Fruit fly (Drosophila melanogaster) whole organism, embryonic: ENCODE data around the gene CG4230.

Experiments
- Atf6 ChIP-seq: fragments of 200-800 bp; sonication (Bioruptor generic); IDR thresholded peaks from 2 replicates; pipeline ENCODE4 v1.3.6; 2022; ENCODE audit warnings: missing biosample characterization, missing genetic modification characterization
- B-H2 ChIP-seq: fragments of 200-800 bp; sonication (Bioruptor generic); optimal IDR thresholded peaks from 2 replicates; lab custom pipeline; 2018; ENCODE audit warnings: missing biosample characterization, mild to moderate bottlenecking, missing genetic modification characterization
- Blimp-1 ChIP-seq: fragments of 200-800 bp; sonication (Bioruptor generic); optimal IDR thresholded peaks from 3 replicates; lab custom pipeline; 2018; ENCODE audit warnings: missing biosample characterization, missing genetic modification characterization, mild to moderate bottlenecking, moderate library complexity, missing genetic modification reagents
- CG10274 ChIP-seq: fragments of 200-800 bp; sonication (Bioruptor generic); optimal IDR thresholded peaks from 3 replicates; lab custom pipeline; 2017; ENCODE audit warnings: missing biosample characterization, mild to moderate bottlenecking, missing genetic modification characterization
- CG10321 ChIP-seq: fragments of 200-800 bp; sonication (Bioruptor generic); IDR thresholded peaks from 2 replicates; pipeline ENCODE4 v1.3.6; 2022; ENCODE audit warnings: missing biosample characterization, missing genetic modification characterization
- CG10366 ChIP-seq: fragments of 200-800 bp; sonication (Bioruptor generic); IDR thresholded peaks from 2 replicates; pipeline ENCODE4 v1.3.6; 2022; ENCODE audit warnings: missing biosample characterization, missing genetic modification characterization
- CG11093 ChIP-seq: fragments of 200-800 bp; sonication (Bioruptor generic); IDR thresholded peaks from 3 replicates; pipeline ENCODE4 v1.3.6; 2022; ENCODE audit warnings: missing biosample characterization, missing genetic modification characterization
- CG12155 ChIP-seq: fragments of 200-800 bp; sonication (Bioruptor generic); optimal IDR thresholded peaks from 3 replicates; lab custom pipeline; 2016; ENCODE audit warnings: missing biosample characterization, missing genetic modification characterization
- CG12236 ChIP-seq: fragments of 200-800 bp; sonication (Bioruptor generic); optimal IDR thresholded peaks from 2 replicates; lab custom pipeline; 2016; ENCODE audit warnings: missing biosample characterization, missing genetic modification characterization
- CG15073 ChIP-seq: fragments of 200-800 bp; sonication (Bioruptor generic); optimal IDR thresholded peaks from 2 replicates; lab custom pipeline; 2016; ENCODE audit warnings: missing biosample characterization, missing genetic modification characterization
- CG16779 ChIP-seq: fragments of 200-800 bp; sonication (Bioruptor generic); IDR thresholded peaks from 2 replicates; pipeline ENCODE4 v1.3.6; 2022; ENCODE audit warnings: missing biosample characterization, missing genetic modification characterization
- CG17568 ChIP-seq: fragments of 200-800 bp; sonication (Bioruptor generic); optimal IDR thresholded peaks from 2 replicates; lab custom pipeline; 2018; ENCODE audit warnings: missing biosample characterization, mild to moderate bottlenecking, missing genetic modification characterization, moderate library complexity
- CG1792 ChIP-seq: fragments of 200-800 bp; sonication (Bioruptor generic); optimal IDR thresholded peaks from 2 replicates; lab custom pipeline; 2016; ENCODE audit warnings: missing biosample characterization, missing genetic modification characterization
- CG2199 ChIP-seq: fragments of 200-800 bp; sonication (Bioruptor generic); IDR thresholded peaks from 3 replicates; pipeline ENCODE4 v1.3.6; 2022; ENCODE audit warnings: missing biosample characterization, missing genetic modification characterization
- CG2202 ChIP-seq: fragments of 200-800 bp; sonication (Bioruptor generic); optimal IDR thresholded peaks from 2 replicates; lab custom pipeline; 2018; ENCODE audit warnings: missing biosample characterization, mild to moderate bottlenecking, missing genetic modification characterization
- CG30403 ChIP-seq: fragments of 200-800 bp; sonication (Bioruptor generic); optimal IDR thresholded peaks from 3 replicates; lab custom pipeline; 2016; ENCODE audit warnings: missing biosample characterization, missing genetic modification characterization
- CG33557 ChIP-seq: fragments of 200-800 bp; sonication (Bioruptor generic); optimal IDR thresholded peaks from 2 replicates; lab custom pipeline; 2019; ENCODE audit warnings: missing biosample characterization, mild to moderate bottlenecking, missing genetic modification characterization, moderate library complexity
- CG34224 ChIP-seq: fragments of 200-800 bp; sonication (Bioruptor generic); IDR thresholded peaks from 3 replicates; pipeline ENCODE4 v1.3.6; 2022; ENCODE audit warnings: missing biosample characterization, missing genetic modification characterization; ENCODE audit not compliant: partially characterized antibody
- CG3847 ChIP-seq: fragments of 200-800 bp; sonication (Bioruptor generic); IDR thresholded peaks from 2 replicates; pipeline ENCODE4 v1.3.6; 2022; ENCODE audit warnings: missing biosample characterization, missing genetic modification characterization
- CG3995 ChIP-seq: fragments of 200-800 bp; sonication (Bioruptor generic); optimal IDR thresholded peaks from 3 replicates; lab custom pipeline; 2016; ENCODE audit warnings: missing biosample characterization, missing genetic modification characterization
- CG4360 ChIP-seq: fragments of 200-800 bp; sonication (Bioruptor generic); IDR thresholded peaks from 2 replicates; pipeline ENCODE4 v1.3.6; 2022; ENCODE audit warnings: missing biosample characterization, missing genetic modification characterization
- CG4707 ChIP-seq: fragments of 200-800 bp; sonication (Bioruptor generic); optimal IDR thresholded peaks from 2 replicates; lab custom pipeline; 2018; ENCODE audit warnings: missing biosample characterization, mild to moderate bottlenecking, missing genetic modification characterization, moderate library complexity
- CG8388 ChIP-seq: fragments of 200-800 bp; sonication (Bioruptor generic); optimal IDR thresholded peaks from 2 replicates; lab custom pipeline; 2019; ENCODE audit warnings: missing biosample characterization, mild to moderate bottlenecking, missing genetic modification characterization, moderate library complexity
- CG8924 ChIP-seq: fragments of 200-800 bp; optimal IDR thresholded peaks from 3 replicates; lab custom pipeline; 2019; ENCODE audit warnings: missing biosample characterization, mild to moderate bottlenecking, missing genetic modification characterization, moderate library complexity
- CG9727 ChIP-seq: fragments of 200-800 bp; sonication (Bioruptor generic); optimal IDR thresholded peaks from 3 replicates; lab custom pipeline; 2017; ENCODE audit warnings: missing biosample characterization, mild to moderate bottlenecking, missing genetic modification characterization
- CTCF ChIP-seq: fragments of 200-800 bp; sonication (Bioruptor generic); optimal IDR thresholded peaks from 2 replicates; lab custom pipeline; 2017; ENCODE audit warnings: missing biosample characterization, mild to moderate bottlenecking, missing genetic modification characterization, moderate library complexity
- CkIIα-i1 ChIP-seq: fragments of 200-800 bp; sonication (Bioruptor generic); IDR thresholded peaks from 2 replicates; pipeline ENCODE4 v1.3.6; 2022; ENCODE audit warnings: missing biosample characterization, missing genetic modification characterization
- Dbx ChIP-seq: fragments of 200-800 bp; sonication (Bioruptor generic); IDR thresholded peaks from 3 replicates; pipeline ENCODE4 v1.3.6; 2022; ENCODE audit warnings: missing biosample characterization, missing genetic modification characterization
- Dip3 ChIP-seq: fragments of 200-800 bp; sonication (Bioruptor generic); optimal IDR thresholded peaks from 3 replicates; lab custom pipeline; 2016; ENCODE audit warnings: missing biosample characterization, missing genetic modification characterization
- ERR ChIP-seq: fragments of 200-800 bp; sonication (Bioruptor generic); optimal IDR thresholded peaks from 2 replicates; lab custom pipeline; 2016; ENCODE audit warnings: missing biosample characterization, missing genetic modification characterization
- HLH3B ChIP-seq: fragments of 200-800 bp; sonication (Bioruptor generic); IDR thresholded peaks from 2 replicates; pipeline ENCODE4 v1.3.6; 2022; ENCODE audit warnings: missing biosample characterization, missing genetic modification characterization
- HLHmδ ChIP-seq: fragments of 200-800 bp; sonication (Bioruptor generic); optimal IDR thresholded peaks from 2 replicates; lab custom pipeline; 2018; ENCODE audit warnings: missing biosample characterization, mild to moderate bottlenecking, missing genetic modification characterization, moderate library complexity
- HmgZ ChIP-seq: fragments of 200-800 bp; sonication (Bioruptor generic); optimal IDR thresholded peaks from 2 replicates; lab custom pipeline; 2018; ENCODE audit warnings: missing biosample characterization, mild to moderate bottlenecking, missing genetic modification characterization
- NK7.1 ChIP-seq: fragments of 200-800 bp; sonication (Bioruptor generic); optimal IDR thresholded peaks from 3 replicates; lab custom pipeline; 2016; ENCODE audit warnings: missing biosample characterization, missing genetic modification characterization
- Nf-YC ChIP-seq: fragments of 200-800 bp; optimal IDR thresholded peaks from 3 replicates; lab custom pipeline; 2019; ENCODE audit warnings: missing biosample characterization, mild to moderate bottlenecking, missing genetic modification characterization, moderate library complexity
- Ssrp ChIP-seq: fragments of 200-800 bp; sonication (Bioruptor generic); optimal IDR thresholded peaks from 2 replicates; lab custom pipeline; 2018; ENCODE audit warnings: missing biosample characterization, mild to moderate bottlenecking, missing genetic modification characterization, moderate library complexity
- br ChIP-seq: fragments of >200 bp; optimal IDR thresholded peaks from 2 replicates; lab custom pipeline; 2017
- chif ChIP-seq, 2 experiments: fragments of 200-800 bp; sonication (Bioruptor generic); optimal IDR thresholded peaks; 3 replicates each; lab custom pipeline; 2016; ENCODE audit warnings: missing biosample characterization in 2 of 2, missing genetic modification characterization in 2 of 2
- crc ChIP-seq: fragments of 200-800 bp; sonication (Bioruptor generic); optimal IDR thresholded peaks from 2 replicates; lab custom pipeline; 2016; ENCODE audit warnings: missing biosample characterization, missing genetic modification characterization
- dan ChIP-seq: fragments of 200-800 bp; sonication (Bioruptor generic); IDR thresholded peaks from 2 replicates; pipeline ENCODE4 v1.3.6; 2022; ENCODE audit warnings: missing biosample characterization, missing genetic modification characterization
- danr ChIP-seq: fragments of 200-800 bp; sonication (Bioruptor generic); IDR thresholded peaks from 2 replicates; pipeline ENCODE4 v1.3.6; 2022; ENCODE audit warnings: missing biosample characterization, missing genetic modification characterization
- grau ChIP-seq: fragments of 200-800 bp; optimal IDR thresholded peaks from 3 replicates; lab custom pipeline; 2019; ENCODE audit warnings: missing biosample characterization, mild to moderate bottlenecking, missing genetic modification characterization, moderate library complexity
- gsb-n ChIP-seq: fragments of 200-800 bp; sonication (Bioruptor generic); optimal IDR thresholded peaks from 3 replicates; lab custom pipeline; 2018; ENCODE audit warnings: missing biosample characterization, mild to moderate bottlenecking, missing genetic modification characterization
- p53 ChIP-seq: fragments of 200-800 bp; sonication (Bioruptor generic); optimal IDR thresholded peaks from 2 replicates; lab custom pipeline; 2016; ENCODE audit warnings: missing biosample characterization, missing genetic modification characterization
- sens ChIP-seq: fragments of 200-800 bp; sonication (Bioruptor generic); peaks from one replicate; lab custom pipeline; 2016; ENCODE audit warnings: missing biosample characterization, missing genetic modification characterization
- sens-2 ChIP-seq: fragments of 200-800 bp; sonication (Bioruptor generic); IDR thresholded peaks from 2 replicates; pipeline ENCODE4 v1.3.6; 2022; ENCODE audit warnings: missing biosample characterization, missing genetic modification characterization
- sima ChIP-seq: fragments of 200-800 bp; sonication (Bioruptor generic); optimal IDR thresholded peaks from 2 replicates; lab custom pipeline; 2016; ENCODE audit warnings: missing biosample characterization, missing genetic modification characterization
- sr ChIP-seq: fragments of 200-800 bp; sonication (Bioruptor generic); IDR thresholded peaks from 3 replicates; pipeline ENCODE4 v1.3.6; 2022; ENCODE audit warnings: missing biosample characterization, missing genetic modification characterization
- stc ChIP-seq: fragments of 200-800 bp; sonication (Bioruptor generic); IDR thresholded peaks from 2 replicates; pipeline ENCODE4 v1.3.6; 2022; ENCODE audit warnings: missing biosample characterization, missing genetic modification characterization
- tx ChIP-seq: fragments of 200-800 bp; sonication (Bioruptor generic); optimal IDR thresholded peaks from 2 replicates; lab custom pipeline; 2016; ENCODE audit warnings: missing biosample characterization, missing genetic modification characterization
- vvl ChIP-seq: fragments of 200-800 bp; sonication (Bioruptor generic); IDR thresholded peaks from 2 replicates; pipeline ENCODE4 v1.3.6; 2022; ENCODE audit warnings: missing biosample characterization, missing genetic modification characterization
- wdn ChIP-seq: fragments of 200-800 bp; sonication (Bioruptor generic); IDR thresholded peaks from 2 replicates; pipeline ENCODE4 v1.3.6; 2022; ENCODE audit warnings: missing biosample characterization, missing genetic modification characterization

CG4230 gene

dm6 chr2L:5086905-5087522 is 9.0 kb upstream of the CG4230 start (continued):
- TF ChIP-seq CG2202 (peak; percentile 18), CG16779 (no peak), p53 (GFP tag; lab: Kevin White, UChicago) (no peak), tx (GFP tag; lab: Kevin White, UChicago) (peak; percentile 67), CG10366 (peak; percentile 36; the same call in 1 of the 2 replicates), Dbx (GFP tag; lab: Robert Waterston, UW) (no peak; the same call in 2 of the 3 replicates), HLHmδ (GFP tag; lab: Kevin White, UChicago) (no peak), Nf-YC (peak; percentile 67), vvl (peak; percentile 62; the same call in 1 of the 2 replicates), Ssrp (tag; lab: Kevin White, UChicago) (peak; percentile 73), CG2199 (GFP tag; lab: Robert Waterston, UW) (no peak), chif (GFP tag; optimal IDR thresholded peaks at IDR 0.05; lab: Kevin White, UChicago) (peak; percentile 62 to 83), CG17568 (GFP tag; lab: Kevin White, UChicago) (peak; percentile 47), Atf6 (GFP tag; lab: Robert Waterston, UW) (peak; percentile 76; the same call in 1 of the 2 replicates), CG12236 (GFP tag; lab: Kevin White, UChicago) (peak; percentile 63), CG10321 (GFP tag; lab: Robert Waterston, UW) (no peak), sr (GFP tag; lab: Robert Waterston, UW) (no peak), wdn (GFP tag; lab: Robert Waterston, UW) (no peak), CG11093 (GFP tag; lab: Robert Waterston, UW) (0 out of 3 replicates have a peak, but pooled peaks have one; percentile 25), HLH3B (GFP tag; lab: Robert Waterston, UW) (peak; percentile 53), NK7.1 (GFP tag; lab: Kevin White, UChicago) (peak; percentile 16), danr (GFP tag; lab: Robert Waterston, UW) (peak; percentile 42; the same call in 1 of the 2 replicates), CG1792 (peak; percentile 29), Dip3 (GFP tag; lab: Kevin White, UChicago) (peak; percentile 26), br (lab: Kevin White, UChicago) (no peak), stc (peak; percentile 69), CG4707 (peak; percentile 61), dan (GFP tag; lab: Robert Waterston, UW) (no peak), ERR (GFP tag; lab: Kevin White, UChicago) (peak; percentile 34), CG30403 (GFP tag; lab: Kevin White, UChicago) (peak; percentile 84), CG4360 (0 out of 2 replicates have a peak, but pooled peaks have one; percentile 19), CkIIα-i1 (GFP tag; lab: Robert Waterston, UW) (no peak), CG33557 (peak; percentile 49), CTCF (GFP tag; lab: Kevin White, UChicago) (peak; percentile 34), gsb-n (peak; percentile 72), sens-2 (GFP tag; lab: Robert Waterston, UW) (no peak), sens (GFP tag; lab: Kevin White, UChicago) (peak; percentile 94), CG10274 (GFP tag; lab: Kevin White, UChicago) (peak; percentile 96), CG34224 (GFP tag; lab: Robert Waterston, UW) (no peak), CG8388 (peak; percentile 77), CG3995 (GFP tag; lab: Kevin White, UChicago) (no peak), CG8924 (peak; percentile 86), B-H2 (GFP tag; lab: Kevin White, UChicago) (no peak), CG3847 (GFP tag; lab: Robert Waterston, UW) (peak; percentile 36), Blimp-1 (GFP tag; lab: Kevin White, UChicago) (peak; percentile 75), grau (tag; lab: Kevin White, UChicago) (peak; percentile 84), HmgZ (peak; percentile 66), crc (GFP tag; lab: Kevin White, UChicago) (peak; percentile 43), CG9727 (GFP tag; lab: Kevin White, UChicago) (peak; percentile 82), CG15073 (GFP tag; lab: Kevin White, UChicago) (peak; percentile 13), CG12155 (peak; percentile 53), sima (GFP tag; lab: Kevin White, UChicago) (peak; percentile 26)
